Fruit fly (Drosophila melanogaster): ENCODE measurements around the gene Ocho.
A peak's percentile ranks its signal among the peaks of the same experiment; 100 is the strongest.

Gene Ocho

DNA sequence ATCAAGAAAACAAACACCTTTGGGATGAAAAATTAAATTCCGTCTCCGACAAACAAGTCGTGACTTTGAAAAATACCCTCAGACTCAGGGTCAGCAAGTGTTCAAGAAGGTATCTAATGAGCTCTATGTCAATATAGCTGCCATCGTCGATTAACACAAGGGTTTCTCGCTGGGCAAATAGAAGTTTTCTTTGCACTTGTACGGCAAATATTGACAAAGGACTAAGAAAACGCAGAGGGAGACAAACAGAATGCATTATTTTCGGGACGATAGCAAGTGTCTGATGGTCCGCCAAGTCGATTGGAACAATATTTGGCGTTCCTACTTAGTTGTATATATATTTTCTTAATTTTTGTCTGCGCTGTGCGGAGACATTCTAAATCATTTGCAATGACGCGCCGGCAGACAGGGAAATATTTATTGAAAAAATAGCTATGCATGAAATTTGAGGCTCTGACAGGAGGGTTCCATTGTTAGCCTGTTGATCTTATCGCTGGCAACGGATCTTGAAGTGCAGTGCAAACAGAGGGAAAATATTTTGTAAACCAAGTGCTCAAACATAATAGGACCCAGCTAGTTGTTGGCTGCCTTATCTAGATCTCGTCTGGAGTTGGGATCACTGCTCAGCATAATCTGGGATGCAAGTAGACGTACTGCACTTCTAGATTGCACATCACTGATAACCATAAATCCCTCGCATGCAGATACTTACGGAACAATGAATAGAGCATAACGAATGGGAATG, 18.2 kb upstream of the Ocho start (continued):
- TF ChIP-seq cato (GFP tag; optimal IDR thresholded peaks at IDR 0.05; ENCODE audit: borderline replicate concordance), result no peak
- TF ChIP-seq CG13123 (GFP tag; optimal IDR thresholded peaks at IDR 0.05), result peak; percentile 29
- TF ChIP-seq tll (GFP tag; optimal IDR thresholded peaks at IDR 0.05), result peak in 1 of 2 experiments; percentile 98
- peak; percentile 51 for TF ChIP-seq CG2875 (GFP tag; optimal IDR thresholded peaks at IDR 0.05)
- TF ChIP-seq CG18619 (GFP tag; optimal IDR thresholded peaks at IDR 0.05), result peak; percentile 16
- peak; percentile 58 for TF ChIP-seq CG12744 (GFP tag; optimal IDR thresholded peaks at IDR 0.05)
- peak in 1 of 2 experiments; percentile 39 for TF ChIP-seq Pdp1 (GFP tag; optimal IDR thresholded peaks at IDR 0.05)
- TF ChIP-seq CG8924 (tag; optimal IDR thresholded peaks at IDR 0.05), result peak; percentile 72
- TF ChIP-seq Chrac-16 (GFP tag; optimal IDR thresholded peaks at IDR 0.05), result no peak
- peak; percentile 54 for TF ChIP-seq Vsx1 (GFP tag; optimal IDR thresholded peaks at IDR 0.05)
- TF ChIP-seq CG4820 (GFP tag; optimal IDR thresholded peaks at IDR 0.05), result peak; percentile 25
- peak; percentile 57 for TF ChIP-seq Nf-YB (GFP tag; optimal IDR thresholded peaks at IDR 0.05)
- peak; percentile 14 for TF ChIP-seq Camta (GFP tag; optimal IDR thresholded peaks at IDR 0.05)
- peak; percentile 9 for TF ChIP-seq pfk (GFP tag; optimal IDR thresholded peaks at IDR 0.05)
- no peak for TF ChIP-seq HLH3B (GFP tag; IDR thresholded peaks at IDR 0.05)
- peak; percentile 98 for TF ChIP-seq ac (GFP tag; optimal IDR thresholded peaks at IDR 0.05)
- no peak for TF ChIP-seq ham (GFP tag; IDR thresholded peaks at IDR 0.05)
- peak; percentile 19 for TF ChIP-seq CG15011 (GFP tag; optimal IDR thresholded peaks at IDR 0.05)
- no peak for TF ChIP-seq az2 (GFP tag; optimal IDR thresholded peaks at IDR 0.05)
- peak; percentile 100 for TF ChIP-seq fd102C (GFP tag; optimal IDR thresholded peaks at IDR 0.05)
- no peak for TF ChIP-seq toy (GFP tag; IDR thresholded peaks at IDR 0.05)
- peak; percentile 80 for TF ChIP-seq CG2202 (tag; optimal IDR thresholded peaks at IDR 0.05)
- TF ChIP-seq lov (optimal IDR thresholded peaks at IDR 0.05), result no peak
- 0 out of 3 replicates have a peak, but pooled peaks have one; percentile 7 for TF ChIP-seq lov (GFP tag; IDR thresholded peaks at IDR 0.05)
- TF ChIP-seq TFAM (GFP tag; optimal IDR thresholded peaks at IDR 0.05), result peak; percentile 21
- TF ChIP-seq CG33213 (GFP tag; optimal IDR thresholded peaks at IDR 0.05), result peak; percentile 16
- peak; percentile 54 for TF ChIP-seq CG1603 (tag; optimal IDR thresholded peaks at IDR 0.05)
- TF ChIP-seq insv (GFP tag; optimal IDR thresholded peaks at IDR 0.05), result peak in 1 of 2 experiments; percentile 63
- peak; percentile 37 for TF ChIP-seq CG15601 (tag; optimal IDR thresholded peaks at IDR 0.05)
- TF ChIP-seq grn (GFP tag; optimal IDR thresholded peaks at IDR 0.05), result peak; percentile 88
- TF ChIP-seq klu (GFP tag; IDR thresholded peaks at IDR 0.05), result no peak
- no peak for TF ChIP-seq fru (optimal IDR thresholded peaks at IDR 0.05)
- peak; percentile 8 for TF ChIP-seq Mad (GFP tag; optimal IDR thresholded peaks at IDR 0.05)
- peak; percentile 33 for TF ChIP-seq twi (tag; optimal IDR thresholded peaks at IDR 0.05)
- peak; percentile 2 for TF ChIP-seq CG1792 (GFP tag; optimal IDR thresholded peaks at IDR 0.05)
- no peak for TF ChIP-seq HmgZ (tag; optimal IDR thresholded peaks at IDR 0.05)
- peak in 1 of 2 experiments; percentile 35 for TF ChIP-seq Hr51 (GFP tag; optimal IDR thresholded peaks at IDR 0.05)
- no peak for TF ChIP-seq sug (tag; optimal IDR thresholded peaks at IDR 0.05)
- peak; percentile 35 for TF ChIP-seq CG18764 (GFP tag; optimal IDR thresholded peaks at IDR 0.05)
- TF ChIP-seq CG12391 (tag; optimal IDR thresholded peaks at IDR 0.05), result peak; percentile 9
- TF ChIP-seq CG17568 (GFP tag; optimal IDR thresholded peaks at IDR 0.05), result peak; percentile 66
- TF ChIP-seq CG6813 (GFP tag; optimal IDR thresholded peaks at IDR 0.05), result peak; percentile 87
- TF ChIP-seq Xrp1 (GFP tag; IDR thresholded peaks at IDR 0.05), result peak; percentile 70
- peak; percentile 99 for TF ChIP-seq CG15479 (GFP tag; optimal IDR thresholded peaks at IDR 0.05)
- TF ChIP-seq pum (GFP tag; optimal IDR thresholded peaks at IDR 0.05), result no peak
- peak; percentile 39 for TF ChIP-seq CG11723 (GFP tag; optimal IDR thresholded peaks at IDR 0.05)
- TF ChIP-seq CG17829 (tag; optimal IDR thresholded peaks at IDR 0.05), result peak; percentile 42
- TF ChIP-seq CG33557 (GFP tag; optimal IDR thresholded peaks at IDR 0.05), result peak; percentile 86
- no peak for TF ChIP-seq dmrt99B (tag; optimal IDR thresholded peaks at IDR 0.05)
